Worm (Caenorhabditis elegans) whole organism, midembryonic: Measurements from ENCODE around the gene ech-3.

Source experiments
- T22C8.4 ChIP-seq: fragments of 200-800 bp; sonication (Bioruptor generic); IDR thresholded peaks from 2 replicates; pipeline ENCODE4 v1.3.6; 2022; ENCODE audit warnings: missing genetic modification characterization, missing compliant biosample characterization
- cog-1 ChIP-seq: sonication (generic microtip); optimal IDR thresholded peaks from 2 replicates; lab custom pipeline; 2016; ENCODE audit warnings: missing genetic modification characterization, missing compliant biosample characterization
- flt-1 ChIP-seq: fragments of 200-800 bp; sonication (Bioruptor generic); IDR thresholded peaks from 2 replicates; pipeline ENCODE4 v1.3.6; 2022; ENCODE audit warnings: missing genetic modification characterization, missing compliant biosample characterization
- klf-2 ChIP-seq: fragments of 200-800 bp; sonication (Bioruptor generic); conservative IDR thresholded peaks from 2 replicates; pipeline ENCODE4 v1.3.6; 2022; ENCODE audit warnings: missing genetic modification reagents, missing genetic modification characterization, missing compliant biosample characterization
- med-1 ChIP-seq: sonication (generic microtip); optimal IDR thresholded peaks from 2 replicates; lab custom pipeline; 2017; ENCODE audit warnings: missing genetic modification characterization, mild to moderate bottlenecking, missing compliant biosample characterization, antibody characterized with exemption, missing genetic modification reagents; ENCODE audit not compliant: insufficient read depth
- ref-1 ChIP-seq: fragments of 200-800 bp; sonication (Bioruptor generic); conservative IDR thresholded peaks from 2 replicates; pipeline ENCODE4 v1.3.6; 2022; ENCODE audit warnings: missing genetic modification reagents, missing genetic modification characterization, missing compliant biosample characterization
- tab-1 ChIP-seq: fragments of 200-800 bp; sonication (Bioruptor generic); IDR thresholded peaks from 2 replicates; pipeline ENCODE4 v1.3.6; 2022; ENCODE audit warnings: missing genetic modification characterization, missing compliant biosample characterization
- ztf-23 ChIP-seq: fragments of 200-800 bp; sonication (Bioruptor generic); IDR thresholded peaks from 2 replicates; pipeline ENCODE4 v1.3.6; 2022; ENCODE audit warnings: missing genetic modification reagents, missing genetic modification characterization, missing compliant biosample characterization
- ztf-29 ChIP-seq: fragments of 200-800 bp; sonication (Bioruptor generic); IDR thresholded peaks from 2 replicates; pipeline ENCODE4 v1.3.6; 2022; ENCODE audit warnings: missing genetic modification reagents, missing genetic modification characterization, missing compliant biosample characterization

Gene ech-3

ce11 chrV:8043664-8044063 is 21.6 kb downstream of the ech-3 start:
- TF ChIP-seq ztf-29 (GFP tag; lab: Robert Waterston, UW), result no peak
- TF ChIP-seq flt-1 (GFP tag; lab: Robert Waterston, UW), result no peak
- no peak for TF ChIP-seq tab-1 (GFP tag; lab: Robert Waterston, UW)
- no peak for TF ChIP-seq cog-1 (tag; lab: Kevin White, UChicago)
- no peak for TF ChIP-seq med-1 (GFP tag; lab: Kevin White, UChicago)
- no peak for TF ChIP-seq ref-1 (GFP tag; lab: Robert Waterston, UW)
- no peak for TF ChIP-seq klf-2
- TF ChIP-seq ztf-23 (GFP tag; lab: Robert Waterston, UW), result no peak
- no peak for TF ChIP-seq T22C8.4

- no peak for TF ChIP-seq tab-1 (GFP tag; lab: Robert Waterston, UW)
- TF ChIP-seq flt-1 (GFP tag; lab: Robert Waterston, UW), result no peak
- no peak for TF ChIP-seq ztf-29 (GFP tag; lab: Robert Waterston, UW)
- TF ChIP-seq ztf-23 (GFP tag; lab: Robert Waterston, UW), result no peak
- TF ChIP-seq T22C8.4, result no peak
- no peak for TF ChIP-seq klf-2
- TF ChIP-seq med-1 (GFP tag; lab: Kevin White, UChicago), result no peak
- no peak for TF ChIP-seq ref-1 (GFP tag; lab: Robert Waterston, UW)
- no peak for TF ChIP-seq cog-1 (tag; lab: Kevin White, UChicago)
These were observed 22.9 kb downstream of the ech-3 start for ce11 chrV:8044957-8045356.

- TF ChIP-seq tab-1 (GFP tag; lab: Robert Waterston, UW), result no peak
- no peak for TF ChIP-seq ztf-23 (GFP tag; lab: Robert Waterston, UW)
- no peak for TF ChIP-seq med-1 (GFP tag; lab: Kevin White, UChicago)
- no peak for TF ChIP-seq ref-1 (GFP tag; lab: Robert Waterston, UW)
- no peak for TF ChIP-seq cog-1 (tag; lab: Kevin White, UChicago)
- no peak for TF ChIP-seq flt-1 (GFP tag; lab: Robert Waterston, UW)
- no peak for TF ChIP-seq klf-2
- no peak for TF ChIP-seq ztf-29 (GFP tag; lab: Robert Waterston, UW)
- TF ChIP-seq T22C8.4, result no peak
These were observed 24.7 kb downstream of the ech-3 start, which contains the start of gene ZC513.3 for ce11 chrV:8046706-8047105. ZC513.3 (plus strand) TSS chrV:8047006.

ce11 chrV:8050059-8050677 is 28.2 kb downstream of the ech-3 start:
- no peak for TF ChIP-seq klf-2
- no peak for TF ChIP-seq tab-1 (GFP tag; lab: Robert Waterston, UW)
- no peak for TF ChIP-seq T22C8.4
- TF ChIP-seq ref-1 (GFP tag; lab: Robert Waterston, UW), result no peak
- no peak for TF ChIP-seq flt-1 (GFP tag; lab: Robert Waterston, UW)
- no peak for TF ChIP-seq cog-1 (tag; lab: Kevin White, UChicago)
- TF ChIP-seq med-1 (GFP tag; lab: Kevin White, UChicago), result no peak
- TF ChIP-seq ztf-23 (GFP tag; lab: Robert Waterston, UW), result no peak
- no peak for TF ChIP-seq ztf-29 (GFP tag; lab: Robert Waterston, UW)

- no peak for TF ChIP-seq klf-2
- TF ChIP-seq ztf-23 (GFP tag; lab: Robert Waterston, UW), result no peak
- no peak for TF ChIP-seq ref-1 (GFP tag; lab: Robert Waterston, UW)
These were observed 28.8 kb downstream of the ech-3 start, which contains the start of gene col-43 for ce11 chrV:8050811-8051210. col-43 (minus strand) TSS chrV:8050911.

- TF ChIP-seq ztf-23 (GFP tag; lab: Robert Waterston, UW), result no peak
- TF ChIP-seq med-1 (GFP tag; lab: Kevin White, UChicago), result no peak
- TF ChIP-seq cog-1 (tag; lab: Kevin White, UChicago), result no peak
- no peak for TF ChIP-seq flt-1 (GFP tag; lab: Robert Waterston, UW)
These were observed 29.8 kb downstream of the ech-3 start, which contains the start of gene sth-1 for ce11 chrV:8051851-8052250. sth-1 (plus strand) TSS chrV:8052151.

ce11 chrV:8054130-8054529 is 32.1 kb downstream of the ech-3 start, which contains the start of gene ZC513.2:
ZC513.2 (plus strand) TSS chrV:8054430.
- no peak for TF ChIP-seq ref-1 (GFP tag; lab: Robert Waterston, UW)
- TF ChIP-seq ztf-29 (GFP tag; lab: Robert Waterston, UW), result no peak
- TF ChIP-seq klf-2, result no peak
- TF ChIP-seq cog-1 (tag; lab: Kevin White, UChicago), result no peak
- no peak for TF ChIP-seq flt-1 (GFP tag; lab: Robert Waterston, UW)
- TF ChIP-seq tab-1 (GFP tag; lab: Robert Waterston, UW), result no peak
- TF ChIP-seq ztf-23 (GFP tag; lab: Robert Waterston, UW), result no peak
- no peak for TF ChIP-seq med-1 (GFP tag; lab: Kevin White, UChicago)

ce11 chrV:8055170-8055569 is 33.2 kb downstream of the ech-3 start:
- no peak for TF ChIP-seq ztf-23 (GFP tag; lab: Robert Waterston, UW)

- no peak for TF ChIP-seq ztf-23 (GFP tag; lab: Robert Waterston, UW)
These were observed 36.3 kb downstream of the ech-3 start, which contains the start of gene str-138 for ce11 chrV:8058359-8058758. str-138 (plus strand) TSS chrV:8058659.

- TF ChIP-seq cog-1 (tag; lab: Kevin White, UChicago) (no peak), ztf-29 (GFP tag; lab: Robert Waterston, UW) (no peak), tab-1 (GFP tag; lab: Robert Waterston, UW) (no peak), flt-1 (GFP tag; lab: Robert Waterston, UW) (no peak), T22C8.4 (no peak), ztf-23 (GFP tag; lab: Robert Waterston, UW) (no peak), klf-2 (no peak), ref-1 (GFP tag; lab: Robert Waterston, UW) (no peak), med-1 (GFP tag; lab: Kevin White, UChicago) (no peak)
These were observed 40.1 kb downstream of the ech-3 start, which contains the start of gene str-139 for ce11 chrV:8062074-8062473. str-139 (minus strand) TSS chrV:8062174.
